Worm (Caenorhabditis elegans): ENCODE results near the gene C07A9.10.

C07A9.10 gene

ce11 chrIII:9678819-9679218, 7.0 kb downstream of the C07A9.10 start, which contains the start of gene ugt-60:
Gene ugt-60 (minus strand): TSS chrIII:9679051.
- TF ChIP-seq zag-1 (tag; optimal IDR thresholded peaks at IDR 0.05) (no peak), lin-15B (tag; optimal IDR thresholded peaks at IDR 0.05) (no peak), pha-4 (tag; optimal IDR thresholded peaks at IDR 0.05) (no peak), elt-3 (tag; optimal IDR thresholded peaks at IDR 0.05) (peak in 1 of 3 experiments; percentile 10), fkh-2 (tag; optimal IDR thresholded peaks at IDR 0.05) (no peak)

ce11 chrIII:9669546-9669945, 16.3 kb downstream of the C07A9.10 start:
- TF ChIP-seq lin-15B (tag; optimal IDR thresholded peaks at IDR 0.05) (no peak), ceh-16 (tag; optimal IDR thresholded peaks at IDR 0.05) (no peak), lsy-12 (tag; optimal IDR thresholded peaks at IDR 0.05) (no peak), nhr-28 (tag; optimal IDR thresholded peaks at IDR 0.05) (no peak), hmg-11 (tag; optimal IDR thresholded peaks at IDR 0.05) (no peak), pha-4 (tag; optimal IDR thresholded peaks at IDR 0.05) (no peak), nhr-77 (tag; optimal IDR thresholded peaks at IDR 0.05) (no peak), fos-1 (tag; optimal IDR thresholded peaks at IDR 0.05) (no peak)

ce11 chrIII:9667591-9668265, 18.1 kb downstream of the C07A9.10 start, which contains the start of gene C07A9.9:
Gene C07A9.9 (minus strand): TSS chrIII:9667641.
- TF ChIP-seq nhr-25 (tag; optimal IDR thresholded peaks at IDR 0.05), result peak; percentile 65
- TF ChIP-seq pqm-1 (tag; optimal IDR thresholded peaks at IDR 0.05), result peak; percentile 24
- peak; percentile 35 for TF ChIP-seq nhr-23 (tag; optimal IDR thresholded peaks at IDR 0.05)
- TF ChIP-seq nhr-67 (tag; optimal IDR thresholded peaks at IDR 0.05), result no peak
- no peak for TF ChIP-seq nhr-28 (tag; optimal IDR thresholded peaks at IDR 0.05)
- TF ChIP-seq egl-5 (tag; optimal IDR thresholded peaks at IDR 0.05), result peak; percentile 27
- TF ChIP-seq ztf-11 (tag; optimal IDR thresholded peaks at IDR 0.05), result no peak
- TF ChIP-seq eor-1 (tag; optimal IDR thresholded peaks at IDR 0.05), result no peak
- TF ChIP-seq nhr-237 (tag; optimal IDR thresholded peaks at IDR 0.05), result no peak
- peak; percentile 31 for TF ChIP-seq ceh-28 (tag; optimal IDR thresholded peaks at IDR 0.05)
- no peak for TF ChIP-seq ceh-9 (tag; optimal IDR thresholded peaks at IDR 0.05)
- no peak for TF ChIP-seq unc-39 (tag; optimal IDR thresholded peaks at IDR 0.05)
- peak; percentile 89 for TF ChIP-seq nfya-1 (tag; optimal IDR thresholded peaks at IDR 0.05; ENCODE audit: insufficient read depth)
- peak; percentile 70 for TF ChIP-seq pha-4 (tag; optimal IDR thresholded peaks at IDR 0.05)
- TF ChIP-seq skn-1 (tag; optimal IDR thresholded peaks at IDR 0.05), result no peak
- TF ChIP-seq mml-1 (tag; optimal IDR thresholded peaks at IDR 0.05), result no peak
- no peak for TF ChIP-seq ztf-4 (tag; optimal IDR thresholded peaks at IDR 0.05)
- peak; percentile 31 for TF ChIP-seq unc-62 (GFP tag; optimal IDR thresholded peaks at IDR 0.05)
- no peak for TF ChIP-seq ama-1 (optimal IDR thresholded peaks at IDR 0.05)
- TF ChIP-seq elt-3 (tag; optimal IDR thresholded peaks at IDR 0.05), result no peak
- TF ChIP-seq zag-1 (tag; optimal IDR thresholded peaks at IDR 0.05), result no peak
- TF ChIP-seq R02D3.7 (tag; optimal IDR thresholded peaks at IDR 0.05), result no peak
- TF ChIP-seq ceh-16 (tag; optimal IDR thresholded peaks at IDR 0.05), result no peak
- no peak for TF ChIP-seq nhr-76 (tag; optimal IDR thresholded peaks at IDR 0.05)
- TF ChIP-seq elt-2 (tag; optimal IDR thresholded peaks at IDR 0.05), result peak; percentile 81
- TF ChIP-seq fkh-10 (GFP tag; optimal IDR thresholded peaks at IDR 0.05), result peak; percentile 33
- no peak for TF ChIP-seq aly-2 (tag; optimal IDR thresholded peaks at IDR 0.05)
- peak; percentile 97 for TF ChIP-seq hmg-11 (tag; optimal IDR thresholded peaks at IDR 0.05)
- no peak for TF ChIP-seq fos-1 (tag; optimal IDR thresholded peaks at IDR 0.05)
- peak; percentile 97 for TF ChIP-seq lin-39 (tag; optimal IDR thresholded peaks at IDR 0.05)
- TF ChIP-seq ceh-82 (tag; optimal IDR thresholded peaks at IDR 0.05), result no peak
- TF ChIP-seq lin-15B (tag; optimal IDR thresholded peaks at IDR 0.05), result peak; percentile 32
- TF ChIP-seq jun-1 (tag; optimal IDR thresholded peaks at IDR 0.05), result peak; percentile 34
- TF ChIP-seq snpc-4 (tag; optimal IDR thresholded peaks at IDR 0.05), result peak; percentile 53
- no peak for TF ChIP-seq nhr-11 (tag; optimal IDR thresholded peaks at IDR 0.05)
- no peak for TF ChIP-seq daf-12 (tag; optimal IDR thresholded peaks at IDR 0.05)
- peak; percentile 26 for TF ChIP-seq lsy-12 (tag; optimal IDR thresholded peaks at IDR 0.05)
- TF ChIP-seq nhr-12 (tag; optimal IDR thresholded peaks at IDR 0.05), result no peak
- TF ChIP-seq mdl-1 (tag; optimal IDR thresholded peaks at IDR 0.05), result peak; percentile 35
- TF ChIP-seq egl-27 (tag; optimal IDR thresholded peaks at IDR 0.05), result peak; percentile 39
- peak; percentile 63 for TF ChIP-seq elt-1 (tag; optimal IDR thresholded peaks at IDR 0.05)
- peak; percentile 46 for TF ChIP-seq nhr-43 (tag; optimal IDR thresholded peaks at IDR 0.05; ENCODE audit: poor library complexity, severe bottlenecking)
- TF ChIP-seq tbx-2 (tag; optimal IDR thresholded peaks at IDR 0.05), result peak; percentile 50
